Worm (Caenorhabditis elegans): Measurements from ENCODE around the gene srx-133.

- no peak for TF ChIP-seq elt-2 (tag; optimal IDR thresholded peaks at IDR 0.05)
- TF ChIP-seq ceh-24 (tag; optimal IDR thresholded peaks at IDR 0.05): no peak
- TF ChIP-seq ama-1 (optimal IDR thresholded peaks at IDR 0.05): no peak
- TF ChIP-seq K02D7.2 (tag; optimal IDR thresholded peaks at IDR 0.05): no peak
- no peak for TF ChIP-seq tbx-2 (tag; optimal IDR thresholded peaks at IDR 0.05)
- no peak for TF ChIP-seq rnt-1 (tag; optimal IDR thresholded peaks at IDR 0.05)
- TF ChIP-seq fkh-10 (GFP tag; optimal IDR thresholded peaks at IDR 0.05): no peak
Measured at ce11 chrV:13899213-13899612, 50.7 kb downstream of the srx-133 start, which contains the start of gene oac-3.
